Worm (Caenorhabditis elegans): Measurements from ENCODE around the gene F59A6.4.

ce11 chrII:5016144-5016543 is 11.3 kb downstream of the F59A6.4 start:
- no peak for TF ChIP-seq him-1 (tag; optimal IDR thresholded peaks at IDR 0.05)
- TF ChIP-seq W03F9.2 (tag; optimal IDR thresholded peaks at IDR 0.05) = no peak
